Worm (Caenorhabditis elegans) whole organism, L4 larva: ENCODE results near the gene cyp-33B1.
"Not testable (repeated sequence)": the region's sequence is repeated elsewhere in the genome, so short reads cannot be mapped to it uniquely, and the experiment has no call there.

Source experiments
- ceh-20 ChIP-seq: fragments of 200-800 bp; sonication (Bioruptor generic); IDR thresholded peaks from 2 replicates; pipeline ENCODE4 v1.3.6; 2022; ENCODE audit warnings: missing genetic modification reagents, missing genetic modification characterization, missing compliant biosample characterization
- ceh-44 ChIP-seq: fragments of 200-800 bp; sonication (Bioruptor generic); IDR thresholded peaks from 2 replicates; pipeline ENCODE4 v1.3.6; 2022; ENCODE audit warnings: missing genetic modification reagents, missing genetic modification characterization, missing compliant biosample characterization
- ctbp-1 ChIP-seq: fragments of 200-800 bp; sonication (Bioruptor generic); IDR thresholded peaks from 2 replicates; pipeline ENCODE4 v1.3.6; 2022; ENCODE audit warnings: missing genetic modification reagents, missing genetic modification characterization, missing compliant biosample characterization
- daf-19 ChIP-seq: fragments of 200-800 bp; sonication (Bioruptor generic); conservative IDR thresholded peaks from 2 replicates; pipeline ENCODE4 v1.3.6; 2022; ENCODE audit warnings: missing genetic modification characterization, missing compliant biosample characterization
- egl-43 ChIP-seq: fragments of 200-800 bp; sonication (Bioruptor generic); IDR thresholded peaks from 2 replicates; pipeline ENCODE4 v1.3.6; 2022; ENCODE audit warnings: missing genetic modification reagents, missing genetic modification characterization, missing compliant biosample characterization
- fkh-10 ChIP-seq: fragments of 150-350 bp; optimal IDR thresholded peaks from 2 replicates; lab custom pipeline; 2014; ENCODE audit warnings: missing biosample characterization, missing genetic modification reagents, missing genetic modification characterization
- hlh-30 ChIP-seq: sonication (generic microtip); optimal IDR thresholded peaks from 2 replicates; lab custom pipeline; 2017; ENCODE audit warnings: antibody characterized with exemption, mild to moderate bottlenecking, missing genetic modification characterization, missing compliant biosample characterization; ENCODE audit not compliant: insufficient read depth
- lim-7 ChIP-seq: fragments of 200-800 bp; sonication (Bioruptor generic); IDR thresholded peaks from 2 replicates; pipeline ENCODE4 v1.3.6; 2022; ENCODE audit warnings: missing genetic modification characterization, missing compliant biosample characterization
- lin-38 ChIP-seq: fragments of 200-800 bp; sonication (Bioruptor generic); IDR thresholded peaks from 2 replicates; pipeline ENCODE4 v1.3.6; 2022; ENCODE audit warnings: missing genetic modification reagents, missing genetic modification characterization, missing compliant biosample characterization
- mdt-29 ChIP-seq: fragments of 200-800 bp; sonication (Bioruptor generic); IDR thresholded peaks from 2 replicates; pipeline ENCODE4 v1.3.6; 2022; ENCODE audit warnings: missing genetic modification reagents, missing genetic modification characterization, missing compliant biosample characterization
- mep-1 ChIP-seq: fragments of 150-350 bp; sonication (generic microtip); optimal IDR thresholded peaks from 3 replicates; lab custom pipeline; 2014; ENCODE audit warnings: missing biosample characterization, missing genetic modification characterization
- mes-2 ChIP-seq: sonication (generic microtip); optimal IDR thresholded peaks from 2 replicates; lab custom pipeline; 2016; ENCODE audit warnings: missing genotype, mild to moderate bottlenecking, missing genetic modification characterization, missing compliant biosample characterization; ENCODE audit not compliant: poor library complexity, severe bottlenecking
- set-16 ChIP-seq: fragments of 200-800 bp; sonication (Bioruptor generic); IDR thresholded peaks from 2 replicates; pipeline ENCODE4 v1.3.6; 2022; ENCODE audit warnings: missing genetic modification reagents, missing genetic modification characterization, missing compliant biosample characterization
- snpc-1.2 ChIP-seq: fragments of 200-800 bp; sonication (Bioruptor generic); IDR thresholded peaks from 2 replicates; pipeline ENCODE4 v1.3.6; 2022; ENCODE audit warnings: missing genetic modification reagents, missing genetic modification characterization, missing compliant biosample characterization
- tra-1 ChIP-seq: fragments of 200-800 bp; sonication (Bioruptor generic); IDR thresholded peaks from 2 replicates; pipeline ENCODE4 v1.3.6; 2022; ENCODE audit warnings: missing genetic modification reagents, missing genetic modification characterization, missing compliant biosample characterization
- unc-39 ChIP-seq: sonication (generic microtip); optimal IDR thresholded peaks from 2 replicates; lab custom pipeline; 2017; ENCODE audit warnings: missing biosample characterization, missing genetic modification characterization
- unc-62 ChIP-seq, 3 experiments: fragments of 150-350 bp in 1 of 3; sonication (generic microtip); optimal IDR thresholded peaks in 2 of 3; peaks in 1 of 3; 1 replicate in 1 of 3; 2 replicates in 2 of 3; lab custom pipeline; 2014 to 2017; ENCODE audit warnings: missing biosample characterization in 3 of 3, missing genetic modification characterization in 3 of 3, missing genetic modification reagents in 3 of 3, missing genotype in 1 of 3
- zfp-3 ChIP-seq: fragments of 200-800 bp; sonication (Bioruptor generic); conservative IDR thresholded peaks from 2 replicates; pipeline ENCODE4 v1.3.6; 2022; ENCODE audit warnings: missing genetic modification reagents, missing genetic modification characterization, missing compliant biosample characterization

Gene cyp-33B1

DNA sequence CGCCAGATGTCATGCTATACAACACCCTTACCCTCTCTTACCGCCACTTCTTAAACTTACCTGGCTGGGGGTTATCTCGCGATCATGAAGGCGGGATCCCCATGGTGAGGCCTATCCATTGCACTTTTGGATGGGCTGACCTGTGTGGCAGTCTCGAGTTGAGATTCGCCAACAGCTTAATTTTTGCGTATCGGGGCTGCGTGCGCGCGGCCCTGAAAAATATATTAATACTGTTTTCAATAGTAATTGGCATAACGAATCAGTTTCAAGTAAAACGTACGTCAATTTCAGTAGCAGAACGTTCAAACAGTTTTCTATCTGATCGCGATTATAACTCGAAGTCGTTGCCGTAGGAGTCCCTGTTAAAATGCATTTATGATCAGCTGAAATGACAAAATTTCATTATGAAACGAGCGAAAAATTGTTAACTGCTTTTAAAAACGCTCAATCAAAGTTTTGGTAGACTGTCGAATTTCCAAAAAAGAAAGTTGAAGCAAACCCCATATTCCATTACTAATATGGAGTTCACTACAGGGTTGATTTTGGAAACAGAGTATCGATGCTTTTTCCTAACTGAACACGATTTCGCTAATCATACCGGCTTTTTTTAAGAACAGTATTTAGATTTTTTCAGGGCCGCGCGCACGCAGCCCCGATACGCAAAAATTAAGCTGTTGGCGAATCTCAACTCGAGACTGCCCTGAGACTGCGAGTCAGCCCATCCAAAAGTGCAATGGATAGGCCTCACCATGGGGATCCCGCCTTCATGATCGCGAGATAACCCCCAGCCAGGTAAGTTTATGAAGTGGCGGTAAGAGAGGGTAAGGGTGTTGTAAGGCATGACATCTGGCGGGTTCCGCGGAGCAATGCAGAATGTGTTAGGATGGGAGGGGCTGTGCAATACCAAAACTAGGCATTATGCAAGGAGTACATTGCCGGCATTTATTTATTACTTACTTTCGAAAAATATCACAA, 50.0 kb downstream of the cyp-33B1 start:
- TF ChIP-seq daf-19 (GFP tag; lab: Robert Waterston, UW) (0 out of 2 replicates have a peak, but pooled peaks have one; percentile 51), mes-2 (tag; lab: Kevin White, UChicago) (peak; percentile 15), set-16 (peak; percentile 30), mdt-29 (GFP tag; lab: Robert Waterston, UW) (peak; percentile 11; the same call in 1 of the 2 replicates), zfp-3 (GFP tag; lab: Robert Waterston, UW) (peak; percentile 82), lin-38 (GFP tag; lab: Robert Waterston, UW) (0 out of 2 replicates have a peak, but pooled peaks have one; percentile 16), ceh-44 (0 out of 2 replicates have a peak, but pooled peaks have one; percentile 4), lim-7 (GFP tag; lab: Robert Waterston, UW) (peak; percentile 33; the same call in 1 of the 2 replicates), tra-1 (GFP tag; lab: Robert Waterston, UW) (0 out of 2 replicates have a peak, but pooled peaks have one; percentile 11), snpc-1.2 (GFP tag; lab: Robert Waterston, UW) (peak; percentile 66), ctbp-1 (GFP tag; lab: Robert Waterston, UW) (peak; percentile 31; the same call in 1 of the 2 replicates), unc-62 (GFP tag; optimal IDR thresholded peaks at IDR 0.05 in 1 of 2; lab: Kevin White, UChicago) (peak in 1 of 2 experiments; percentile 49), egl-43 (GFP tag; lab: Robert Waterston, UW) (peak; percentile 64; the same call in 1 of the 2 replicates)
- TF ChIP-seq unc-62 (tag; optimal IDR thresholded peaks at IDR 0.05; lab: Kevin White, UChicago): not testable (repeated sequence)

DNA sequence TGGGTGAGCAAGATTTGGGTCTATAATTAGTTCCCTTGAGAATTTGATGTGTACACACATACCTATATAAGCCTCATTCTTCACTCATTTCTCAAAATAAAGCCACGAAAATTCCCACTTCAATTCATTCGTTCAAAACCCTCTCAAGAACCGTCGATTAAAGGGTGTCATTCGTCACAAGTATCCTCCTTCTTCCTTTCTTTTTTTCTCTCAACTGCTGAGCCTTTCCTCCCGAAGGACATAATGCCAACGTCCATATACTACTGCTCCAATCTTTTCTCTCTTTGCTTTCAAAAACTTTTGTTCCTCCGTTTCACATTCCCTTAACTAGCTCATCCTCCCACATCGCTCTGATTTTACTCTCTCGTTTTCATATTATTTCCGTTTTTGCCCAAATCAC, 51.1 kb downstream of the cyp-33B1 start, which contains the start of gene T27E4.1:
Gene T27E4.1 (plus strand): TSS at position 137 of the 400 bp plus-strand sequence.
- peak; percentile 31 for TF ChIP-seq hlh-30 (tag; lab: Kevin White, UChicago)
- 0 out of 2 replicates have a peak, but pooled peaks have one; percentile 21 for TF ChIP-seq ceh-20 (GFP tag; lab: Robert Waterston, UW)
- TF ChIP-seq fkh-10 (GFP tag; lab: Kevin White, UChicago): peak; percentile 30
- peak; percentile 12 for TF ChIP-seq mep-1 (tag; lab: Kevin White, UChicago)
- no peak for TF ChIP-seq unc-39 (tag; lab: Kevin White, UChicago)
- TF ChIP-seq, all 104 proteins: peak for 4
